Worm (Caenorhabditis elegans): ENCODE results near the gene Y53G8AM.6.

The Y53G8AM.6 gene

ce11 chrIII:3306322-3306721 lies 46.7 kb upstream of the Y53G8AM.6 start:
- peak; percentile 62 for TF ChIP-seq jun-1 (tag; optimal IDR thresholded peaks at IDR 0.05)
- no peak for TF ChIP-seq fkh-4 (tag; optimal IDR thresholded peaks at IDR 0.05; ENCODE audit: borderline replicate concordance)
- TF ChIP-seq lir-3 (tag; optimal IDR thresholded peaks at IDR 0.05; ENCODE audit: poor library complexity), result no peak
- TF ChIP-seq unc-98 (GFP tag; IDR thresholded peaks at IDR 0.05), result no peak
- no peak for TF ChIP-seq ztf-4 (tag; optimal IDR thresholded peaks at IDR 0.05)
- TF ChIP-seq skn-1 (tag; optimal IDR thresholded peaks at IDR 0.05), result peak; percentile 70
- TF ChIP-seq ceh-90 (tag; optimal IDR thresholded peaks at IDR 0.05), result no peak
- TF ChIP-seq pag-3 (tag; optimal IDR thresholded peaks at IDR 0.05; ENCODE audit: borderline replicate concordance, insufficient read depth), result no peak

ce11 chrIII:3304554-3304953 lies 45.0 kb upstream of the Y53G8AM.6 start:
- peak; percentile 37 for TF ChIP-seq unc-86 (tag; optimal IDR thresholded peaks at IDR 0.05)
- TF ChIP-seq nhr-85 (tag), result peak; percentile 46
- no peak for TF ChIP-seq swsn-7 (tag; optimal IDR thresholded peaks at IDR 0.05)
- TF ChIP-seq ceh-82 (tag; optimal IDR thresholded peaks at IDR 0.05), result peak in 1 of 3 experiments; percentile 42
- TF ChIP-seq egl-13 (tag; optimal IDR thresholded peaks at IDR 0.05), result no peak
- TF ChIP-seq nhr-237 (tag; optimal IDR thresholded peaks at IDR 0.05), result no peak
- TF ChIP-seq ceh-63 (GFP tag; optimal IDR thresholded peaks at IDR 0.05), result no peak
- TF ChIP-seq dsc-1 (tag; optimal IDR thresholded peaks at IDR 0.05), result peak; percentile 61
- no peak for TF ChIP-seq aly-2 (tag; optimal IDR thresholded peaks at IDR 0.05)
- no peak for TF ChIP-seq Y116A8C.19 (tag; optimal IDR thresholded peaks at IDR 0.05; ENCODE audit: borderline replicate concordance)
- TF ChIP-seq mep-1 (tag; optimal IDR thresholded peaks at IDR 0.05), result peak; percentile 3
- TF ChIP-seq nhr-28 (tag; optimal IDR thresholded peaks at IDR 0.05), result no peak
- TF ChIP-seq lin-14 (GFP tag; optimal IDR thresholded peaks at IDR 0.05), result peak; percentile 70
- peak; percentile 1 for TF ChIP-seq snu-23 (GFP tag; optimal IDR thresholded peaks at IDR 0.05)
- TF ChIP-seq dpl-1 (GFP tag; optimal IDR thresholded peaks at IDR 0.05), result peak in 1 of 3 experiments; percentile 4
- TF ChIP-seq nhr-84 (tag; optimal IDR thresholded peaks at IDR 0.05), result no peak
- TF ChIP-seq vab-15 (tag; optimal IDR thresholded peaks at IDR 0.05), result no peak
- peak in 1 of 2 experiments; percentile 19 for TF ChIP-seq lsy-2 (tag; optimal IDR thresholded peaks at IDR 0.05)
- TF ChIP-seq efl-1 (optimal IDR thresholded peaks at IDR 0.05), result peak; percentile 5 to 12
- TF ChIP-seq efl-1 (GFP tag; optimal IDR thresholded peaks at IDR 0.05 in 1 of 2), result peak in 1 of 2 experiments; percentile 66
- TF ChIP-seq efl-3 (GFP tag; optimal IDR thresholded peaks at IDR 0.05), result no peak
- TF ChIP-seq mdl-1 (tag; optimal IDR thresholded peaks at IDR 0.05), result peak in 1 of 2 experiments; percentile 3
- no peak for TF ChIP-seq aha-1 (tag; optimal IDR thresholded peaks at IDR 0.05)
- TF ChIP-seq alr-1 (tag; optimal IDR thresholded peaks at IDR 0.05; ENCODE audit: borderline replicate concordance), result no peak
- TF ChIP-seq lin-13 (GFP tag; optimal IDR thresholded peaks at IDR 0.05), result no peak
- TF ChIP-seq ceh-88 (GFP tag; IDR thresholded peaks at IDR 0.05), result no peak
- TF ChIP-seq ceh-90 (tag; optimal IDR thresholded peaks at IDR 0.05), result no peak
- TF ChIP-seq hlh-4 (tag; optimal IDR thresholded peaks at IDR 0.05), result no peak
- no peak for TF ChIP-seq ets-5 (GFP tag; IDR thresholded peaks at IDR 0.05)
- TF ChIP-seq irx-1 (tag; optimal IDR thresholded peaks at IDR 0.05), result no peak
- TF ChIP-seq ceh-8 (GFP tag; optimal IDR thresholded peaks at IDR 0.05), result no peak
- TF ChIP-seq mef-2 (tag; optimal IDR thresholded peaks at IDR 0.05), result no peak
- no peak for TF ChIP-seq lin-15B (tag; optimal IDR thresholded peaks at IDR 0.05)
- TF ChIP-seq grh-1 (GFP tag; IDR thresholded peaks at IDR 0.05), result no peak

- TF ChIP-seq nhr-85 (tag) (peak; percentile 49), lin-14 (GFP tag; optimal IDR thresholded peaks at IDR 0.05) (no peak)
These were observed 37.6 kb upstream of the Y53G8AM.6 start, which contains the start of gene Y53G8AR.5 for ce11 chrIII:3297151-3297550. Gene Y53G8AR.5, plus strand, starts transcription at chrIII:3297451.
